Fruit fly (Drosophila melanogaster): ENCODE measurements around the gene Sgs1.
A peak's percentile ranks its signal among the peaks of the same experiment; 100 is the strongest.

Gene Sgs1

DNA sequence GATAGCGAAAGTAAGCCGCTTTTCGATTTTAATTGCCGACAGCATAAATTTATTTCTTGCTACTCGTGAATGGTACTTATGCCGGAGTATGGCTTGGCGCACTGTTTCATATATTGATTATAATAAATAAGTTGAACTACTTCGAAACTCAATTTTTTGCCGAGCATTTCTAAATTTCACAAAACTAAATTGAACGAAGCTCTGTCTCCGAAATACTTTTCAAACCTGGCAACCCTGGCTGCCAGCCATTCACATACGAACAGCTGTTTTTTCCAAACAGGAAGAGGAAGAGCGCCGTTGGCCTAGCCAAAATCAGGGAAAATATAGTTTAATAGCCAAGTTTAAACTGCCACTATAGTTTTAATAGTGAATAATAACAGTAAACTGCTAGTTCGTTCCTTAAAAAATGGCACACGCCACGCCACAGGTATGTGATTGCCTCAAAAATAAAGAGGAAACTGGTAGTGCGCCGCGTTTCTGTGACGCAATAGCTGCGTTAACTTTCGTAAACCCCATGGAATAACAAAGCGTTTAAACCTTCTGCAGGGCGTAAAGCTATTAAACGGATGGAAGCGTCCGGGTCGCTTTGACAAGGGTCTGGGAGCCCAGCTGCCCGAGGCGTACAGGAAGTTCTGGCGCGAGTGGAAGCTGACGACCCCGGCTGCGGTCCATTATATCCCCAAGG lies 36.7 kb downstream of the Sgs1 start, which contains the start of gene mRpL28 (continued):
- TF ChIP-seq Eip75B (GFP tag; optimal IDR thresholded peaks at IDR 0.05) (no peak), CG31627 (GFP tag; optimal IDR thresholded peaks at IDR 0.05) (peak; percentile 7)

DNA sequence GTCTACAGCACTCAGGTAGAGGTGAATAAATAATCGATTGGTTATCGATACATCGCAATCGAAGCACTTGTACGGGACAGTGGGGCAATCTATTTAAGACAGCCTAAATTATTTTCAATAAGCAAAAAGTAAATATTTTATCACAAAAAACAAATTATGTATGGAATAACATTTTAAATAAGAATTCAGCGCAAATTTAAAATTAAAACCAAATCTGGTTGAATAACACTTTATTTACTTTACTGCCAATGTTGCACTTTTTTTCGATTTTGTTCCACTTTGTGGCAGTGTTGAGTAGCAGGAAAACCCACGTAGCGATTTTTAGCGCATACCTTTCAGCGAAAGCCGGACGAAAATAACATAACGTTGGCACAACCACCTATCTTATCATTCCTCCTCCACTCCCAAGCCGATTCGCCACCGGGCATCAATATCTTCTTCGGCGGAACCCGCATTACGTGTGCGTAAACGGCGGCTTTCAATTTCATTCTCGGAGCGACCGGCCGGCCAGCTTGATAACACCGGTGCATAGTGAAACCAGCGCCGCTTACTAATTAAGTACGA lies 39.9 kb downstream of the Sgs1 start, which contains the start of the genes Gmd and CG3792:
TSS of gene Gmd (minus strand) at position 36 of the 564 bp plus-strand sequence.
TSS of gene CG3792 (plus strand) at position 325 of the 564 bp plus-strand sequence.
- TF ChIP-seq fd85E (GFP tag; optimal IDR thresholded peaks at IDR 0.05) (no peak), CG6163 (GFP tag; IDR thresholded peaks at IDR 0.05) (peak; percentile 91), achi (GFP tag; optimal IDR thresholded peaks at IDR 0.05) (no peak), Gug (GFP tag; IDR thresholded peaks at IDR 0.05) (peak; percentile 93), CG8319 (GFP tag; optimal IDR thresholded peaks at IDR 0.05) (peak; percentile 93), fkh (GFP tag; optimal IDR thresholded peaks at IDR 0.05) (peak; percentile 91), CG15336 (GFP tag; IDR thresholded peaks at IDR 0.05) (peak; percentile 95), CG16779 (tag; optimal IDR thresholded peaks at IDR 0.05) (no peak), Blimp-1 (GFP tag; optimal IDR thresholded peaks at IDR 0.05) (peak; percentile 81), esn (GFP tag; optimal IDR thresholded peaks at IDR 0.05) (peak; percentile 96), Lpt (GFP tag; optimal IDR thresholded peaks at IDR 0.05) (peak; percentile 90), topi (GFP tag; optimal IDR thresholded peaks at IDR 0.05) (peak; percentile 95), CG6276 (GFP tag; optimal IDR thresholded peaks at IDR 0.05) (no peak), CG3032 (tag; optimal IDR thresholded peaks at IDR 0.05) (peak; percentile 95), Hr39 (GFP tag; optimal IDR thresholded peaks at IDR 0.05) (peak; percentile 94), CG31627 (GFP tag; optimal IDR thresholded peaks at IDR 0.05) (peak; percentile 96), Sox102F (GFP tag; optimal IDR thresholded peaks at IDR 0.05) (no peak), Met (GFP tag; optimal IDR thresholded peaks at IDR 0.05) (no peak), CG8632 (GFP tag; optimal IDR thresholded peaks at IDR 0.05) (peak; percentile 92), CG9139 (GFP tag; optimal IDR thresholded peaks at IDR 0.05) (no peak), CG10669 (GFP tag; optimal IDR thresholded peaks at IDR 0.05) (no peak), CG10631 (GFP tag; optimal IDR thresholded peaks at IDR 0.05) (no peak), Eip93F (GFP tag; optimal IDR thresholded peaks at IDR 0.05) (no peak), Eip78C (GFP tag) (peak; percentile 99), lz (GFP tag; optimal IDR thresholded peaks at IDR 0.05) (peak; percentile 94), svp (GFP tag) (no peak), vri (GFP tag; optimal IDR thresholded peaks at IDR 0.05) (peak; percentile 91), CG6792 (GFP tag; optimal IDR thresholded peaks at IDR 0.05) (peak; percentile 92), eg (GFP tag; IDR thresholded peaks at IDR 0.05) (peak; percentile 97), Ets96B (tag; optimal IDR thresholded peaks at IDR 0.05) (peak; percentile 94), net (GFP tag; optimal IDR thresholded peaks at IDR 0.05) (no peak), fd59A (GFP tag; optimal IDR thresholded peaks at IDR 0.05) (peak; percentile 84), CG32006 (GFP tag; optimal IDR thresholded peaks at IDR 0.05) (no peak), CG1621 (tag; optimal IDR thresholded peaks at IDR 0.05) (peak; percentile 90), CG11294 (GFP tag; IDR thresholded peaks at IDR 0.05) (peak; percentile 93), CG8119 (GFP tag; IDR thresholded peaks at IDR 0.05) (peak; percentile 94), dsx (GFP tag; optimal IDR thresholded peaks at IDR 0.05; ENCODE audit: poor library complexity, severe bottlenecking) (peak; percentile 91), spab (GFP tag; optimal IDR thresholded peaks at IDR 0.05) (no peak), cyc (GFP tag; optimal IDR thresholded peaks at IDR 0.05) (peak; percentile 95), pdm3 (GFP tag; optimal IDR thresholded peaks at IDR 0.05) (no peak), OdsH (GFP tag; optimal IDR thresholded peaks at IDR 0.05) (no peak), Smox (GFP tag; optimal IDR thresholded peaks at IDR 0.05) (no peak), CG4318 (GFP tag; optimal IDR thresholded peaks at IDR 0.05) (no peak), CG11902 (GFP tag; optimal IDR thresholded peaks at IDR 0.05) (peak; percentile 91), CG7368 (GFP tag; optimal IDR thresholded peaks at IDR 0.05) (no peak), Hr4 (GFP tag; optimal IDR thresholded peaks at IDR 0.05) (no peak), CG6854 (GFP tag; optimal IDR thresholded peaks at IDR 0.05) (peak; percentile 73), CG6808 (GFP tag; optimal IDR thresholded peaks at IDR 0.05) (no peak)
